Worm (Caenorhabditis elegans): ENCODE results near the gene nlt-1.

DNA sequence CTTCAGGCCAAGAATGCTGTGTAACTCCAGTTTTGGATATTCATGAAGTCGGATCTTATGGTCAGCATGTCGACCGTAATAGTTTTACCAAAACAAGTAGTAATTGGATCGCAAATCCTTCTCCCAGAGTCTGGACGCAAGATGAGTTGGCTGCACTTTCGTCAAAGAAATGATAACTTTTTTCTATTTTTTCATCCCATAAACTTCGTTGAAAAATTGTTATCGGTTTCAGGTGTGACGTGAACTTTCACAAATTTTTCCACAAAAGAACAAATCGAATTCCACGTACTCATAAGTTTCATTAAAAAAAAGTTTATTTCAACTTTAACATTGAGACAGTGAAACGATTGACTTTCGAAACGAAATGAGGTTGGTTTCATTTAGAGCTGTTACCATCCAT, 7.0 kb upstream of the nlt-1 start, which contains the start of gene ZK892.5:
- TF ChIP-seq egl-13 (tag; optimal IDR thresholded peaks at IDR 0.05) (no peak), isw-1 (GFP tag; IDR thresholded peaks at IDR 0.05) (no peak), swsn-7 (tag; optimal IDR thresholded peaks at IDR 0.05) (no peak), dpl-1 (GFP tag; optimal IDR thresholded peaks at IDR 0.05) (no peak), nhr-84 (tag; optimal IDR thresholded peaks at IDR 0.05) (no peak), skn-1 (tag; optimal IDR thresholded peaks at IDR 0.05) (no peak), dsc-1 (tag; optimal IDR thresholded peaks at IDR 0.05) (no peak), nhr-11 (tag; optimal IDR thresholded peaks at IDR 0.05) (no peak), nhr-76 (tag; optimal IDR thresholded peaks at IDR 0.05) (no peak), C34B4.2 (tag; optimal IDR thresholded peaks at IDR 0.05) (no peak)

Measured in whole organism, L1 larva.